Worm (Caenorhabditis elegans): ENCODE measurements around the gene str-196.

DNA sequence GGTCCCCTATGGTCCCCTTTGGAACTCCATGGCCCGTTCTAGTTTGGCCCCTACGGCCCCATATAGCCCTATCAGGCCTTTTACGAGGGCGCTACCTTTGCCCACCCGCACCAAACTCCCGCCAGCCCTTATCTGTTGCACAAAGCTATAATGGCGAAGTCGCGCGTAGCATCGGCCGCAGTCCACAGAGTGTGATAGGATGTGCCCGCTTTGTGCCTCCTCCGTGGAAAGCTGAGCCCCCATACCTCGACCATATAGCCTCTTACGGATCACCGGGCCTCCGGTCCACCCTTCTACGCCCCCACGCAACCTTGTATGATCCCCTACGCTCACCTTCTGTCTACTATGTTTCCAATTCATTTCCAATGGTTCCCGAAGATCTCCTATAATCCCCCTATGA, 44.5 kb upstream of the str-196 start:
- TF ChIP-seq sptf-1 (tag; optimal IDR thresholded peaks at IDR 0.05): no peak
- no peak for TF ChIP-seq unc-62 (GFP tag; optimal IDR thresholded peaks at IDR 0.05)
- no peak for TF ChIP-seq mep-1 (tag; optimal IDR thresholded peaks at IDR 0.05)
- no peak for TF ChIP-seq nhr-12 (tag; optimal IDR thresholded peaks at IDR 0.05)
- no peak for TF ChIP-seq lin-13 (tag; optimal IDR thresholded peaks at IDR 0.05)
- no peak for TF ChIP-seq ces-1 (GFP tag; optimal IDR thresholded peaks at IDR 0.05)
- TF ChIP-seq snpc-4 (tag; optimal IDR thresholded peaks at IDR 0.05): no peak
- no peak for TF ChIP-seq nhr-28 (tag; optimal IDR thresholded peaks at IDR 0.05)
- TF ChIP-seq unc-39 (tag; optimal IDR thresholded peaks at IDR 0.05): no peak
- TF ChIP-seq lin-32 (GFP tag; optimal IDR thresholded peaks at IDR 0.05): no peak
- no peak for TF ChIP-seq blmp-1 (tag; optimal IDR thresholded peaks at IDR 0.05)
- no peak for TF ChIP-seq pha-4 (tag; optimal IDR thresholded peaks at IDR 0.05)
- TF ChIP-seq elt-3 (tag; optimal IDR thresholded peaks at IDR 0.05): no peak

All from whole organism, mixed stage, embryonic.